Worm (Caenorhabditis elegans) whole organism, L4 larva: ENCODE results near the gene adbp-1.
A peak's percentile ranks its signal among the peaks of the same experiment; 100 is the strongest.

ENCODE experiments used
- F10B5.3 ChIP-seq: sonication (generic microtip); optimal IDR thresholded peaks from 2 replicates; lab custom pipeline; 2016; ENCODE audit warnings: mild to moderate bottlenecking, missing genetic modification characterization, missing compliant biosample characterization
- F37D6.2 ChIP-seq: sonication (generic microtip); optimal IDR thresholded peaks from 2 replicates; lab custom pipeline; 2016; ENCODE audit warnings: mild to moderate bottlenecking, missing genetic modification characterization, missing compliant biosample characterization
- R02D3.7 ChIP-seq: fragments of 150-350 bp; sonication (generic microtip); optimal IDR thresholded peaks from 3 replicates; lab custom pipeline; 2014; ENCODE audit warnings: missing biosample characterization, missing genetic modification characterization
- Y105C5A.15 ChIP-seq: fragments of 200-800 bp; sonication (Bioruptor generic); IDR thresholded peaks from 2 replicates; pipeline ENCODE4 v1.3.6; 2022; ENCODE audit warnings: missing genetic modification characterization, missing compliant biosample characterization
- Y5F2A.4 ChIP-seq: fragments of 200-800 bp; sonication (Bioruptor generic); optimal IDR thresholded peaks from 2 replicates; lab custom pipeline; 2018; ENCODE audit warnings: mild to moderate bottlenecking, missing genetic modification characterization, missing compliant biosample characterization
- ZK337.2 ChIP-seq: fragments of 200-800 bp; sonication (Bioruptor generic); IDR thresholded peaks from 2 replicates; pipeline ENCODE4 v1.3.6; 2022; ENCODE audit warnings: missing genetic modification reagents, missing genetic modification characterization, missing compliant biosample characterization
- aha-1 ChIP-seq: fragments of 150-350 bp; peaks from one replicate; lab custom pipeline; 2014; ENCODE audit warnings: missing biosample characterization, missing genetic modification characterization
- aly-2 ChIP-seq: sonication (generic microtip); optimal IDR thresholded peaks from 2 replicates; lab custom pipeline; 2018; ENCODE audit warnings: missing biosample characterization, missing genetic modification characterization
- ama-1 ChIP-seq: fragments of 150-350 bp; optimal IDR thresholded peaks from 2 replicates; lab custom pipeline; 2014; ENCODE audit warnings: inconsistent platforms, mixed read lengths
- ceh-20 ChIP-seq: fragments of 200-800 bp; sonication (Bioruptor generic); IDR thresholded peaks from 2 replicates; pipeline ENCODE4 v1.3.6; 2022; ENCODE audit warnings: missing genetic modification reagents, missing genetic modification characterization, missing compliant biosample characterization
- ceh-62 ChIP-seq: sonication (generic microtip); optimal IDR thresholded peaks from 2 replicates; lab custom pipeline; 2017; ENCODE audit warnings: missing biosample characterization, missing genetic modification characterization
- ces-1 ChIP-seq: fragments of 150-350 bp; sonication (generic microtip); optimal IDR thresholded peaks from 4 replicates; lab custom pipeline; 2014; ENCODE audit warnings: missing biosample characterization, missing genetic modification reagents, missing genetic modification characterization
- ctbp-1 ChIP-seq: fragments of 200-800 bp; sonication (Bioruptor generic); IDR thresholded peaks from 2 replicates; pipeline ENCODE4 v1.3.6; 2022; ENCODE audit warnings: missing genetic modification reagents, missing genetic modification characterization, missing compliant biosample characterization
- daf-12 ChIP-seq: fragments of 150-350 bp; optimal IDR thresholded peaks from 2 replicates; lab custom pipeline; 2014; ENCODE audit warnings: missing biosample characterization, missing genetic modification reagents, missing genetic modification characterization
- daf-16 ChIP-seq, 3 experiments: sonication (generic microtip); optimal IDR thresholded peaks; 2 replicates each; lab custom pipeline; 2016 to 2017; ENCODE audit warnings: missing genetic modification characterization in 3 of 3, missing genetic modification reagents in 3 of 3, mild to moderate bottlenecking in 2 of 3, missing compliant biosample characterization in 2 of 3, missing biosample characterization in 1 of 3, moderate library complexity in 1 of 3
- daf-8 ChIP-seq: fragments of 200-800 bp; sonication (Bioruptor generic); IDR thresholded peaks from 2 replicates; pipeline ENCODE4 v1.3.6; 2022; ENCODE audit warnings: missing genetic modification characterization, missing compliant biosample characterization
- dmd-6 ChIP-seq: fragments of 200-800 bp; sonication (Bioruptor generic); IDR thresholded peaks from 2 replicates; pipeline ENCODE4 v1.3.6; 2022; ENCODE audit warnings: missing genetic modification reagents, missing genetic modification characterization, missing compliant biosample characterization
- dmd-8 ChIP-seq: fragments of 200-800 bp; sonication (Bioruptor generic); IDR thresholded peaks from 2 replicates; pipeline ENCODE4 v1.3.6; 2022; ENCODE audit warnings: missing genetic modification characterization, missing compliant biosample characterization
- dpl-1 ChIP-seq: fragments of 150-350 bp; optimal IDR thresholded peaks from 2 replicates; lab custom pipeline; 2014; ENCODE audit warnings: missing biosample characterization, missing genetic modification reagents, missing genetic modification characterization
- dve-1 ChIP-seq: sonication (generic microtip); optimal IDR thresholded peaks from 2 replicates; lab custom pipeline; 2017; ENCODE audit warnings: antibody characterized with exemption, mild to moderate bottlenecking, missing genetic modification characterization, missing compliant biosample characterization; ENCODE audit not compliant: insufficient read depth
- egl-43 ChIP-seq: fragments of 200-800 bp; sonication (Bioruptor generic); IDR thresholded peaks from 2 replicates; pipeline ENCODE4 v1.3.6; 2022; ENCODE audit warnings: missing genetic modification reagents, missing genetic modification characterization, missing compliant biosample characterization
- fkh-10 ChIP-seq: fragments of 150-350 bp; optimal IDR thresholded peaks from 2 replicates; lab custom pipeline; 2014; ENCODE audit warnings: missing biosample characterization, missing genetic modification reagents, missing genetic modification characterization
- fos-1 ChIP-seq: fragments of 150-350 bp; optimal IDR thresholded peaks from 2 replicates; lab custom pipeline; 2014; ENCODE audit warnings: missing biosample characterization, missing genetic modification characterization
- jun-1 ChIP-seq: fragments of 150-350 bp; optimal IDR thresholded peaks from 2 replicates; lab custom pipeline; 2014; ENCODE audit warnings: missing biosample characterization, missing genetic modification reagents, missing genetic modification characterization
- lir-3 ChIP-seq: sonication (generic microtip); optimal IDR thresholded peaks from 2 replicates; lab custom pipeline; 2016; ENCODE audit warnings: mild to moderate bottlenecking, missing genetic modification characterization, missing compliant biosample characterization
- mes-2 ChIP-seq: sonication (generic microtip); optimal IDR thresholded peaks from 2 replicates; lab custom pipeline; 2016; ENCODE audit warnings: missing genotype, mild to moderate bottlenecking, missing genetic modification characterization, missing compliant biosample characterization; ENCODE audit not compliant: poor library complexity, severe bottlenecking
- nhr-11 ChIP-seq: fragments of 150-350 bp; optimal IDR thresholded peaks from 2 replicates; lab custom pipeline; 2014; ENCODE audit warnings: missing biosample characterization, missing genetic modification characterization
- nhr-237 ChIP-seq: sonication (generic microtip); optimal IDR thresholded peaks from 2 replicates; lab custom pipeline; 2017; ENCODE audit warnings: missing biosample characterization, missing genetic modification characterization
- nhr-25 ChIP-seq: sonication (generic microtip); optimal IDR thresholded peaks from 2 replicates; lab custom pipeline; 2017; ENCODE audit warnings: missing genetic modification characterization, mild to moderate bottlenecking, missing compliant biosample characterization, antibody characterized with exemption, moderate library complexity, borderline replicate concordance; ENCODE audit not compliant: insufficient read depth
- nhr-28 ChIP-seq: fragments of 150-350 bp; optimal IDR thresholded peaks from 2 replicates; lab custom pipeline; 2014; ENCODE audit warnings: missing biosample characterization, missing genetic modification characterization
- nhr-42 ChIP-seq: fragments of 200-800 bp; sonication (Bioruptor generic); IDR thresholded peaks from 2 replicates; pipeline ENCODE4 v1.3.6; 2022; ENCODE audit warnings: missing genetic modification characterization, missing compliant biosample characterization
- nhr-77 ChIP-seq: fragments of 150-350 bp; optimal IDR thresholded peaks from 2 replicates; lab custom pipeline; 2014; ENCODE audit warnings: missing biosample characterization, missing genetic modification characterization
- pha-4 ChIP-seq, 2 experiments: fragments of 150-350 bp in 1 of 2; fragments of 200-800 bp in 1 of 2; sonication (Bioruptor generic) in 1 of 2; IDR thresholded peaks in 1 of 2; optimal IDR thresholded peaks in 1 of 2; 2 replicates each; pipeline versions ENCODE4 v1.3.6 to Lab custom; 2014 to 2022; ENCODE audit warnings: missing genetic modification characterization in 2 of 2, missing genetic modification reagents in 2 of 2, missing biosample characterization in 1 of 2, missing compliant biosample characterization in 1 of 2
- php-3 ChIP-seq: fragments of 200-800 bp; sonication (Bioruptor generic); IDR thresholded peaks from 2 replicates; pipeline ENCODE4 v1.3.6; 2022; ENCODE audit warnings: missing genetic modification reagents, missing genetic modification characterization, missing compliant biosample characterization
- saeg-2 ChIP-seq: fragments of 200-800 bp; sonication (Bioruptor generic); IDR thresholded peaks from 2 replicates; pipeline ENCODE4 v1.3.6; 2022; ENCODE audit warnings: missing genetic modification reagents, missing genetic modification characterization, missing compliant biosample characterization
- snpc-1.2 ChIP-seq: fragments of 200-800 bp; sonication (Bioruptor generic); IDR thresholded peaks from 2 replicates; pipeline ENCODE4 v1.3.6; 2022; ENCODE audit warnings: missing genetic modification reagents, missing genetic modification characterization, missing compliant biosample characterization
- spr-3 ChIP-seq: fragments of 200-800 bp; sonication (Bioruptor generic); optimal IDR thresholded peaks from 2 replicates; lab custom pipeline; 2018; ENCODE audit warnings: mild to moderate bottlenecking, missing genetic modification characterization, missing compliant biosample characterization
- tag-97 ChIP-seq: fragments of 200-800 bp; sonication (Bioruptor generic); IDR thresholded peaks from 2 replicates; pipeline ENCODE4 v1.3.6; 2022; ENCODE audit warnings: missing genetic modification characterization, missing compliant biosample characterization
- tra-1 ChIP-seq: fragments of 200-800 bp; sonication (Bioruptor generic); IDR thresholded peaks from 2 replicates; pipeline ENCODE4 v1.3.6; 2022; ENCODE audit warnings: missing genetic modification reagents, missing genetic modification characterization, missing compliant biosample characterization
- unc-62 ChIP-seq, 3 experiments: fragments of 150-350 bp in 1 of 3; sonication (generic microtip); optimal IDR thresholded peaks in 2 of 3; peaks in 1 of 3; 1 replicate in 1 of 3; 2 replicates in 2 of 3; lab custom pipeline; 2014 to 2017; ENCODE audit warnings: missing biosample characterization in 3 of 3, missing genetic modification characterization in 3 of 3, missing genetic modification reagents in 3 of 3, missing genotype in 1 of 3
- vab-7 ChIP-seq: fragments of 200-800 bp; sonication (Bioruptor generic); IDR thresholded peaks from 2 replicates; pipeline ENCODE4 v1.3.6; 2022; ENCODE audit warnings: missing genetic modification reagents, missing genetic modification characterization, missing compliant biosample characterization
- zag-1 ChIP-seq: fragments of 150-350 bp; optimal IDR thresholded peaks from 2 replicates; lab custom pipeline; 2014; ENCODE audit warnings: missing biosample characterization, missing genetic modification characterization
- zfp-2 ChIP-seq: sonication (generic microtip); optimal IDR thresholded peaks from 2 replicates; lab custom pipeline; 2016; ENCODE audit warnings: mild to moderate bottlenecking, missing genetic modification characterization, missing compliant biosample characterization
- zfp-3 ChIP-seq: fragments of 200-800 bp; sonication (Bioruptor generic); conservative IDR thresholded peaks from 2 replicates; pipeline ENCODE4 v1.3.6; 2022; ENCODE audit warnings: missing genetic modification reagents, missing genetic modification characterization, missing compliant biosample characterization
- ztf-7 ChIP-seq: fragments of 150-350 bp; optimal IDR thresholded peaks from 2 replicates; lab custom pipeline; 2014; ENCODE audit warnings: missing biosample characterization, missing genetic modification characterization

The adbp-1 gene

DNA sequence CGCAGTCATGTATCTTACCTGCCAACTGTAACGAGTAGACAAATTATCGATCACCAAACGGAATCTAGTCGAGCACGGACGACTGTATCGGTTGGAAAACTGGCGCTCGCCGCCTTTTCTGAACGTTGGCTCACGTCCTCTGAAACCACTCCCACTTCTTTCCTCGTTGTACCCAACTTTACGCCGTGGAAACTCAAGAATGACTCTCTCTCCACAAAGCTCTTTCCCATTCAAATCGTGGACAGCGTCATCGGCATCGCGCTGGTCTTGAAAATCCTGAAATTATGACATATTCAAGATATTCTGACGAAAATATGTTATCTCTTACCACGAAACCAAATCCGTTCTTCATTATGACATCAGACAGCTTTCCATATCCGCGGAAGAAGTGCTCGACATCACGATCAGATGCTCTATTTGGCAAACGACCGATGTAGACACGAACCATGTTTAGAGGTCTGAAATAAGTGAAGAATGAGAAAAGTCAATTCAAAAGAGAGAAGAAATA, 8.6 kb downstream of the adbp-1 start, which contains the start of gene rsp-2:
Gene rsp-2 (minus strand): TSS at position 458 of the 508 bp plus-strand sequence.
- TF ChIP-seq F10B5.3 (no peak), aha-1 (tag; lab: Kevin White, UChicago) (peak; percentile 93), ZK337.2 (GFP tag; lab: Robert Waterston, UW) (no peak), dpl-1 (GFP tag; lab: Kevin White, UChicago) (no peak), jun-1 (tag; lab: Kevin White, UChicago) (no peak), spr-3 (GFP tag; lab: Kevin White, UChicago) (no peak), nhr-237 (tag; lab: Kevin White, UChicago) (no peak), F37D6.2 (tag; lab: Kevin White, UChicago) (no peak), dmd-8 (GFP tag; lab: Robert Waterston, UW) (no peak), egl-43 (0 out of 2 replicates have a peak, but pooled peaks have one; percentile 5), mes-2 (tag; lab: Kevin White, UChicago) (no peak), zfp-3 (no peak), unc-62 (GFP tag; optimal IDR thresholded peaks at IDR 0.05 in 1 of 2; lab: Kevin White, UChicago) (peak in 1 of 2 experiments; percentile 28), unc-62 (tag; optimal IDR thresholded peaks at IDR 0.05; lab: Kevin White, UChicago) (no peak), nhr-42 (GFP tag; lab: Robert Waterston, UW) (no peak), dve-1 (tag; lab: Kevin White, UChicago) (no peak)

DNA sequence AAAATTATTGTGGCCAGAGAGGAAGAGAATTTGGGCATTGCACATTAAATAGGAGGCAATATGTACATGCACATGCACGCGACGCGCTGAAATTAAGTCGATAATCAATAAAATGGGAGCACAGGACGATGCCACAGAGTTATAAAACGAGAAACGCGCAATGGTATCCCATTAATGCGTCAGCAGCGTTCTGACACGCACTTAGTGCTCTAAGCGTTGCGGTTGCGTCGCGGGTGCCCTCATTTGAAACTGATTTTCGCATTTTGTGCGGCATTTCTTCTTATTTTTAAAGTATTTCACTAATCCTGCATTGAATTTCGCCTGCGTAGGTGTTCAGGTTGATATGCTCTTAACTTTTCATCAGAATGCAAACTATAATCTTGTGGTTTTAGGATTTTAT, 9.1 kb downstream of the adbp-1 start, which contains the start of gene rsp-1:
Gene rsp-1 (plus strand): TSS at position 338 of the 400 bp plus-strand sequence.
- TF ChIP-seq daf-12 (tag; lab: Kevin White, UChicago) (no peak), saeg-2 (no peak), nhr-42 (GFP tag; lab: Robert Waterston, UW) (peak; percentile 89), vab-7 (GFP tag; lab: Robert Waterston, UW) (peak; percentile 46; the same call in 1 of the 2 replicates), lir-3 (tag; lab: Kevin White, UChicago) (no peak), Y105C5A.15 (no peak), ces-1 (GFP tag; lab: Kevin White, UChicago) (no peak), fkh-10 (peak; percentile 60), nhr-28 (tag; lab: Kevin White, UChicago) (peak; percentile 79), daf-8 (GFP tag; lab: Robert Waterston, UW) (no peak), dmd-6 (GFP tag; lab: Robert Waterston, UW) (peak; percentile 87), dve-1 (tag; lab: Kevin White, UChicago) (peak; percentile 97), aha-1 (tag; lab: Kevin White, UChicago) (peak; percentile 96), F37D6.2 (tag; lab: Kevin White, UChicago) (peak; percentile 78), fos-1 (no peak), dmd-8 (GFP tag; lab: Robert Waterston, UW) (no peak), aly-2 (tag; lab: Kevin White, UChicago) (no peak), ctbp-1 (GFP tag; lab: Robert Waterston, UW) (peak; percentile 61; the same call in 1 of the 2 replicates), nhr-237 (tag; lab: Kevin White, UChicago) (no peak), Y5F2A.4 (GFP tag; lab: Kevin White, UChicago) (no peak), unc-62 (GFP tag; optimal IDR thresholded peaks at IDR 0.05 in 1 of 2; lab: Kevin White, UChicago) (peak in 1 of 2 experiments; percentile 99), unc-62 (tag; optimal IDR thresholded peaks at IDR 0.05; lab: Kevin White, UChicago) (no peak), zfp-2 (peak; percentile 54), tra-1 (GFP tag; lab: Robert Waterston, UW) (peak; percentile 81), zfp-3 (peak; percentile 79; the same call in 1 of the 2 replicates), daf-16 (GFP tag; optimal IDR thresholded peaks at IDR 0.05; lab: Kevin White, UChicago) (peak; percentile 15 to 28), daf-16 (tag; optimal IDR thresholded peaks at IDR 0.05; lab: Kevin White, UChicago) (peak; percentile 65), tag-97 (GFP tag; lab: Robert Waterston, UW) (no peak), ama-1 (peak; percentile 35), php-3 (GFP tag; lab: Robert Waterston, UW) (peak; percentile 76), ceh-62 (tag; lab: Kevin White, UChicago) (no peak), zag-1 (tag; lab: Kevin White, UChicago) (no peak), nhr-11 (tag; lab: Kevin White, UChicago) (peak; percentile 77), snpc-1.2 (peak; percentile 53; the same call in 1 of the 2 replicates), pha-4 (GFP tag; IDR thresholded peaks at IDR 0.05; lab: Robert Waterston, UW) (peak; percentile 46; the same call in 1 of the 2 replicates), pha-4 (tag; optimal IDR thresholded peaks at IDR 0.05; lab: Kevin White, UChicago) (peak; percentile 33), nhr-25 (peak; percentile 75), ceh-20 (GFP tag; lab: Robert Waterston, UW) (peak; percentile 76), nhr-77 (peak; percentile 92), R02D3.7 (tag; lab: Kevin White, UChicago) (no peak), ztf-7 (tag; lab: Kevin White, UChicago) (peak; percentile 23), spr-3 (GFP tag; lab: Kevin White, UChicago) (peak; percentile 49), egl-43 (peak; percentile 73; the same call in 1 of the 2 replicates)
